Fruit fly (Drosophila melanogaster) whole organism, adult: Measurements from ENCODE around the gene Nedd4.

Experiments used
- CG11617 ChIP-seq: fragments of 200-800 bp; sonication (Bioruptor generic); optimal IDR thresholded peaks from 2 replicates; lab custom pipeline; 2017; ENCODE audit warnings: mild to moderate bottlenecking, missing biosample characterization, missing genetic modification reagents, missing genetic modification characterization
- CG12768 ChIP-seq: fragments of 200-800 bp; sonication (Bioruptor generic); optimal IDR thresholded peaks from 2 replicates; lab custom pipeline; 2017; ENCODE audit warnings: missing biosample characterization, missing genetic modification characterization, mild to moderate bottlenecking, moderate library complexity, missing genetic modification reagents
- CG33017 ChIP-seq: fragments of 200-800 bp; sonication (Bioruptor generic); optimal IDR thresholded peaks from 2 replicates; lab custom pipeline; 2018; ENCODE audit warnings: missing biosample characterization, mild to moderate bottlenecking, missing genetic modification characterization, moderate library complexity
- CG7045 ChIP-seq: fragments of 200-800 bp; sonication (Bioruptor generic); optimal IDR thresholded peaks from 2 replicates; lab custom pipeline; 2017; ENCODE audit warnings: missing biosample characterization, mild to moderate bottlenecking, missing genetic modification characterization
- Crg-1 ChIP-seq: fragments of 200-800 bp; sonication (Bioruptor generic); optimal IDR thresholded peaks from 2 replicates; lab custom pipeline; 2016; ENCODE audit warnings: missing biosample characterization, missing genetic modification characterization
- Mnt ChIP-seq: fragments of 200-800 bp; sonication (Bioruptor generic); optimal IDR thresholded peaks from 2 replicates; lab custom pipeline; 2016; ENCODE audit warnings: missing biosample characterization, mild to moderate bottlenecking, missing genetic modification characterization
- cnc ChIP-seq, 2 experiments: fragments of >200 bp; optimal IDR thresholded peaks; 2 replicates each; lab custom pipeline; 2017

- TF ChIP-seq CG7045 (GFP tag; lab: Kevin White, UChicago) (no peak), CG12768 (GFP tag; lab: Kevin White, UChicago) (no peak), CG11617 (GFP tag; lab: Kevin White, UChicago) (no peak), Mnt (GFP tag; lab: Kevin White, UChicago) (no peak), cnc (optimal IDR thresholded peaks at IDR 0.05; lab: Kevin White, UChicago) (no peak), CG33017 (tag; lab: Kevin White, UChicago) (no peak), Crg-1 (GFP tag; lab: Kevin White, UChicago) (no peak)
Measured at dm6 chr3L:17504538-17504937, 25.3 kb upstream of the Nedd4 start.
